Worm (Caenorhabditis elegans) whole organism, dauer: ENCODE measurements around the gene ZK354.8.
"Not testable (repeated sequence)": the region's sequence is repeated elsewhere in the genome, so short reads cannot be mapped to it uniquely, and the experiment has no call there.

Experiments
- unc-62 ChIP-seq: sonication (generic microtip); optimal IDR thresholded peaks from 2 replicates; lab custom pipeline; 2017; ENCODE audit warnings: missing biosample characterization, missing genetic modification reagents, missing genetic modification characterization

ZK354.8 gene

ce11 chrIV:5260289-5260688 lies 45.7 kb downstream of the ZK354.8 start, which contains the start of gene msp-19:
TSS of gene msp-19 (plus strand) at chrIV:5260589.
- TF ChIP-seq unc-62 (GFP tag; lab: Kevin White, UChicago): not testable (repeated sequence)

ce11 chrIV:5258385-5258784 lies 47.6 kb downstream of the ZK354.8 start, which contains the start of gene ttbk-2.1:
TSS of gene ttbk-2.1 (plus strand) at chrIV:5258685.
- TF ChIP-seq unc-62 (GFP tag; lab: Kevin White, UChicago): not testable (repeated sequence)

ce11 chrIV:5256731-5257130 lies 49.2 kb downstream of the ZK354.8 start, which contains the start of gene F36H12.9:
TSS of gene F36H12.9 (plus strand) at chrIV:5257031.
- TF ChIP-seq unc-62 (GFP tag; lab: Kevin White, UChicago): not testable (repeated sequence)

ce11 chrIV:5254678-5255077 lies 51.3 kb downstream of the ZK354.8 start, which contains the start of gene F36H12.10:
TSS of gene F36H12.10 (minus strand) at chrIV:5254778.
- TF ChIP-seq unc-62 (GFP tag; lab: Kevin White, UChicago): not testable (repeated sequence)
